Worm (Caenorhabditis elegans): ENCODE results near the gene T04F3.4.

ce11 chrV:11809935-11810334 is 47.1 kb upstream of the T04F3.4 start:
- TF ChIP-seq unc-62 (GFP tag; optimal IDR thresholded peaks at IDR 0.05) (no peak), pqm-1 (tag; optimal IDR thresholded peaks at IDR 0.05) (no peak), ama-1 (optimal IDR thresholded peaks at IDR 0.05) (no peak), ceh-82 (tag; optimal IDR thresholded peaks at IDR 0.05) (no peak), ceh-16 (tag; optimal IDR thresholded peaks at IDR 0.05) (no peak), R02D3.7 (tag; optimal IDR thresholded peaks at IDR 0.05) (no peak), ZK546.5 (tag; optimal IDR thresholded peaks at IDR 0.05) (no peak)

Data from whole organism, L3 larva.